Fruit fly (Drosophila melanogaster): ENCODE measurements around the gene Bdbt.

Bdbt gene

dm6 chr3R:21151090-21151870 is 32.6 kb upstream of the Bdbt start (continued):
- TF ChIP-seq CG11247 (GFP tag; IDR thresholded peaks at IDR 0.05) (no peak), ATbp (GFP tag; optimal IDR thresholded peaks at IDR 0.05) (no peak), CG10959 (GFP tag; IDR thresholded peaks at IDR 0.05) (0 out of 2 replicates have a peak, but pooled peaks have one; percentile 4), CG6254 (GFP tag; optimal IDR thresholded peaks at IDR 0.05) (no peak), CG18764 (GFP tag; optimal IDR thresholded peaks at IDR 0.05) (no peak), otp (GFP tag; IDR thresholded peaks at IDR 0.05) (0 out of 3 replicates have a peak, but pooled peaks have one; percentile 7), zfh1 (GFP tag; IDR thresholded peaks at IDR 0.05) (no peak), CG11723 (GFP tag; optimal IDR thresholded peaks at IDR 0.05) (no peak), Sox102F (GFP tag; optimal IDR thresholded peaks at IDR 0.05) (peak; percentile 76), Fer2 (tag; optimal IDR thresholded peaks at IDR 0.05) (no peak), esg (GFP tag; conservative IDR thresholded peaks at IDR 0.05) (peak; percentile 69), corto (GFP tag; optimal IDR thresholded peaks at IDR 0.05) (no peak), CG33213 (GFP tag; optimal IDR thresholded peaks at IDR 0.05) (no peak), C15 (GFP tag; IDR thresholded peaks at IDR 0.05) (0 out of 3 replicates have a peak, but pooled peaks have one; percentile 51), chn (GFP tag; optimal IDR thresholded peaks at IDR 0.05) (no peak), CG3407 (GFP tag; optimal IDR thresholded peaks at IDR 0.05) (no peak), br (optimal IDR thresholded peaks at IDR 0.05) (no peak), CG14965 (GFP tag; optimal IDR thresholded peaks at IDR 0.05; ENCODE audit: borderline replicate concordance) (no peak), CG34376 (GFP tag; optimal IDR thresholded peaks at IDR 0.05) (no peak), Bdp1 (GFP tag; optimal IDR thresholded peaks at IDR 0.05) (no peak), CG10431 (GFP tag; optimal IDR thresholded peaks at IDR 0.05) (no peak), Sry-β (GFP tag; optimal IDR thresholded peaks at IDR 0.05) (no peak), CG32767 (GFP tag; IDR thresholded peaks at IDR 0.05) (no peak), Sry-δ (GFP tag; optimal IDR thresholded peaks at IDR 0.05) (no peak), Taf1 (GFP tag; IDR thresholded peaks at IDR 0.05) (0 out of 2 replicates have a peak, but pooled peaks have one; percentile 46), CG7372 (GFP tag; IDR thresholded peaks at IDR 0.05) (0 out of 2 replicates have a peak, but pooled peaks have one; percentile 24), CG12219 (GFP tag; optimal IDR thresholded peaks at IDR 0.05) (peak; percentile 59), CG7839 (tag; optimal IDR thresholded peaks at IDR 0.05) (peak; percentile 62), CG4404 (GFP tag; IDR thresholded peaks at IDR 0.05) (no peak), Hr51 (GFP tag; optimal IDR thresholded peaks at IDR 0.05) (peak in 1 of 2 experiments; percentile 80), Atf6 (GFP tag; IDR thresholded peaks at IDR 0.05) (peak; percentile 63; the same call in 1 of the 2 replicates), wdn (GFP tag; IDR thresholded peaks at IDR 0.05) (peak; percentile 53; the same call in 1 of the 2 replicates), bab2 (GFP tag; optimal IDR thresholded peaks at IDR 0.05) (peak; percentile 68), pnt (GFP tag; optimal IDR thresholded peaks at IDR 0.05) (no peak), Sin3A (optimal IDR thresholded peaks at IDR 0.05) (no peak), CG4617 (GFP tag; optimal IDR thresholded peaks at IDR 0.05; ENCODE audit: borderline replicate concordance) (peak; percentile 1), gfzf (GFP tag; optimal IDR thresholded peaks at IDR 0.05) (no peak), Dp (GFP tag; optimal IDR thresholded peaks at IDR 0.05) (no peak), CG9932 (GFP tag; IDR thresholded peaks at IDR 0.05) (peak; percentile 74), CG1602 (GFP tag; optimal IDR thresholded peaks at IDR 0.05) (no peak), CG8924 (tag; optimal IDR thresholded peaks at IDR 0.05) (peak; percentile 53), Rx (GFP tag; IDR thresholded peaks at IDR 0.05) (no peak), cg (GFP tag; optimal IDR thresholded peaks at IDR 0.05) (no peak), Ssrp (tag; optimal IDR thresholded peaks at IDR 0.05) (peak; percentile 51), zfh2 (GFP tag; optimal IDR thresholded peaks at IDR 0.05) (peak; percentile 7), BEAF-32 (GFP tag; optimal IDR thresholded peaks at IDR 0.05) (no peak), CG8359 (GFP tag; optimal IDR thresholded peaks at IDR 0.05; ENCODE audit: borderline replicate concordance) (no peak), croc (GFP tag; conservative IDR thresholded peaks at IDR 0.05) (no peak), Dad (GFP tag; optimal IDR thresholded peaks at IDR 0.05) (no peak)
